Fruit fly (Drosophila melanogaster) S2 (cell line): ENCODE data around the gene Kr-h2.

Source experiments
- CG8478 ChIP-seq: fragments of >200 bp; optimal IDR thresholded peaks from 2 replicates; lab custom pipeline; 2018
- CTCF ChIP-seq, 2 experiments: fragments of >200 bp; optimal IDR thresholded peaks; 2 replicates each; lab custom pipeline; 2018

DNA sequence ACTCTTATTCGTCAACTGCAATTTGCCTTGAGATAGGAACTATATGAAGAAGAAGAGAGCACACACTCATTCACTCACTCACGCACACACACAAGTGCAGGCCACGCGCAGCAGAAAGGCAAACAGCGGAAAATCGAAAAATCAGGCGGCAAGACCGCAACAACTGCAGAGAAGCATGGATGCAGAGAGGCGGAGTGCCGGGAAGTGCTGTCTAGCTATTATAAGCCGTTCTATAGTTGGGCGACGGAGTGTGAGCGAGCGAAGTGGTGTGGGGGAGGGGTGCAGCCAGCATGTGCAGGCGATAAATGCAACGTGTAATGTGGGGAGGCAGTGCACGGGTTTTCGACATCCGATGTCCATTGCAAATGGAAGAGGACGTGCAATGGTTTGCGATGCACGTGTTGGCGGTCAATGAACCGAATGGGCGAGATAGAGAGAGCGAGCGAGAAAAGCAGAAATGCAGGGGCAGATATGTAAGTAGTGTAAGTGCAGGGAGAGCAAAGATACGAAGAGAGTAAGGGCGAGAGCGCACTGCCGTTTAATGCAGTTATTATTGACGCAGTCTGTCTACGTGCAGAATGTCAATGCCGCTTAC, 8.1 kb downstream of the Kr-h2 start:
- no peak for TF ChIP-seq CG8478
- no peak for TF ChIP-seq CTCF (optimal IDR thresholded peaks at IDR 0.05; lab: Kevin White, UChicago)
